Fruit fly (Drosophila melanogaster) whole organism, embryonic: ENCODE results near the gene CG31710.

Experiments
- CG17186 ChIP-seq: fragments of 200-800 bp; sonication (Bioruptor generic); optimal IDR thresholded peaks from 3 replicates; lab custom pipeline; 2017; ENCODE audit warnings: missing biosample characterization, missing genetic modification reagents, missing genetic modification characterization
- Nf-YA ChIP-seq: fragments of 200-800 bp; sonication (Bioruptor generic); IDR thresholded peaks from 2 replicates; pipeline ENCODE4 v1.3.6; 2022; ENCODE audit warnings: missing biosample characterization, missing genetic modification characterization
- Ssrp ChIP-seq: fragments of 200-800 bp; sonication (Bioruptor generic); optimal IDR thresholded peaks from 2 replicates; lab custom pipeline; 2018; ENCODE audit warnings: missing biosample characterization, mild to moderate bottlenecking, missing genetic modification characterization, moderate library complexity
- fru ChIP-seq: fragments of >200 bp; optimal IDR thresholded peaks from 2 replicates; lab custom pipeline; 2017
- pan ChIP-seq, 4 experiments: fragments of >200 bp in 3 of 4; fragments of 200-800 bp in 1 of 4; sonication (Bioruptor generic) in 1 of 4; optimal IDR thresholded peaks in 3 of 4; IDR thresholded peaks in 1 of 4; 2 replicates each; pipeline versions ENCODE4 v1.3.6 to Lab custom; 2017 to 2022; ENCODE audit warnings: missing biosample characterization in 2 of 4, missing genetic modification characterization in 2 of 4, mixed read lengths in 1 of 4
- psq ChIP-seq: fragments of 200-800 bp; sonication (Bioruptor generic); optimal IDR thresholded peaks from 2 replicates; lab custom pipeline; 2017; ENCODE audit warnings: missing biosample characterization, missing genetic modification characterization

DNA sequence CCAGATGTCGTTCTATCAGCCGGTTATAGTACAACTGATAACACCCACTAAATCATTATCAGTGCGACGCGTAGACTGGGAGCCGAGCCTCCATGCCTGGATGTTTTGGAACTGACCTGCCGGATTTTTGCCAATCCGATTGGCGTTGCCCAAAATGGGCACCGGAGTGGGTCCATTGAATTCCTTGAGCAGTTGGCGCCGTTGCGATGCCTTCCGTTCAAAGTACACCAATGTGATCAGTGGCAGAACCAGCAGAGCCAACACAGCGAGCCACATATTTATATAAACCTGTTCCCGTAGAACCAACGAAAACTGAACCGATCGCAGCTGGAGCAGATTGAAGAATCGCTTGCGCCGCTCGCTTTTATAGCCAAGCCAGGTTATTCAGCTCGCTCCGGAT, 44.0 kb upstream of the CG31710 start, which contains the start of gene Cyp4e3:
- TF ChIP-seq fru, result no peak
- no peak for TF ChIP-seq Nf-YA (GFP tag; lab: Robert Waterston, UW)
- no peak for TF ChIP-seq psq (GFP tag; lab: Kevin White, UChicago)
- no peak for TF ChIP-seq Ssrp (tag; lab: Kevin White, UChicago)
- no peak for TF ChIP-seq pan (optimal IDR thresholded peaks at IDR 0.05; lab: Kevin White, UChicago)
- no peak for TF ChIP-seq pan (GFP tag; optimal IDR thresholded peaks at IDR 0.05 in 1 of 2, IDR thresholded peaks at IDR 0.05 in 1 of 2)
- no peak for TF ChIP-seq CG17186 (GFP tag; lab: Kevin White, UChicago)
